Worm (Caenorhabditis elegans) whole organism, late embryonic: Measurements from ENCODE around the gene gnrr-4.

ENCODE experiments used
- C38D4.7 ChIP-seq: fragments of 200-800 bp; sonication (Bioruptor generic); optimal IDR thresholded peaks from 2 replicates; lab custom pipeline; 2018; ENCODE audit warnings: mild to moderate bottlenecking, missing genetic modification characterization, moderate library complexity, missing compliant biosample characterization
- K09A11.1 ChIP-seq: sonication (generic microtip); optimal IDR thresholded peaks from 2 replicates; lab custom pipeline; 2017; ENCODE audit warnings: antibody characterized with exemption, mild to moderate bottlenecking, missing genetic modification characterization, missing compliant biosample characterization; ENCODE audit not compliant: insufficient read depth
- Y22D7AL.16 ChIP-seq: sonication (generic microtip); optimal IDR thresholded peaks from 2 replicates; lab custom pipeline; 2016; ENCODE audit warnings: missing genetic modification characterization, missing compliant biosample characterization
- ahr-1 ChIP-seq: sonication (generic microtip); optimal IDR thresholded peaks from 2 replicates; lab custom pipeline; 2016; ENCODE audit warnings: missing genetic modification characterization, missing compliant biosample characterization
- ama-1 ChIP-seq: fragments of 150-350 bp; optimal IDR thresholded peaks from 2 replicates; lab custom pipeline; 2014
- ceh-14 ChIP-seq: sonication (generic microtip); optimal IDR thresholded peaks from 2 replicates; lab custom pipeline; 2016; ENCODE audit warnings: missing genotype, missing genetic modification characterization, missing compliant biosample characterization
- ceh-19 ChIP-seq: fragments of 200-800 bp; sonication (Bioruptor generic); optimal IDR thresholded peaks from 2 replicates; lab custom pipeline; 2018; ENCODE audit warnings: mild to moderate bottlenecking, missing genetic modification characterization, missing compliant biosample characterization
- ceh-2 ChIP-seq: sonication (generic microtip); optimal IDR thresholded peaks from 2 replicates; lab custom pipeline; 2016; ENCODE audit warnings: missing genotype, missing genetic modification characterization, missing compliant biosample characterization
- ceh-22 ChIP-seq: sonication (generic microtip); optimal IDR thresholded peaks from 2 replicates; lab custom pipeline; 2017; ENCODE audit warnings: missing biosample characterization, missing genetic modification characterization
- ceh-30 ChIP-seq: fragments of 150-350 bp; optimal IDR thresholded peaks from 2 replicates; lab custom pipeline; 2014; ENCODE audit warnings: missing biosample characterization, missing genetic modification characterization
- ceh-34 ChIP-seq: sonication (generic microtip); optimal IDR thresholded peaks from 2 replicates; lab custom pipeline; 2016; ENCODE audit warnings: mild to moderate bottlenecking, missing genetic modification characterization, missing compliant biosample characterization
- ceh-48 ChIP-seq: sonication (generic microtip); optimal IDR thresholded peaks from 2 replicates; lab custom pipeline; 2016; ENCODE audit warnings: missing genetic modification characterization, inconsistent platforms, missing compliant biosample characterization
- ceh-6 ChIP-seq: fragments of 200-800 bp; sonication (Bioruptor generic); optimal IDR thresholded peaks from 2 replicates; lab custom pipeline; 2018; ENCODE audit warnings: mild to moderate bottlenecking, missing genetic modification characterization, missing compliant biosample characterization
- che-1 ChIP-seq: sonication (generic microtip); optimal IDR thresholded peaks from 2 replicates; lab custom pipeline; 2016; ENCODE audit warnings: mild to moderate bottlenecking, missing genetic modification characterization, missing compliant biosample characterization
- elt-4 ChIP-seq: sonication (generic microtip); optimal IDR thresholded peaks from 2 replicates; lab custom pipeline; 2016; ENCODE audit warnings: missing genetic modification characterization, missing compliant biosample characterization
- ets-4 ChIP-seq: sonication (generic microtip); optimal IDR thresholded peaks from 2 replicates; lab custom pipeline; 2016; ENCODE audit warnings: missing genetic modification characterization, missing compliant biosample characterization
- fkh-6 ChIP-seq: sonication (generic microtip); optimal IDR thresholded peaks from 2 replicates; lab custom pipeline; 2016; ENCODE audit warnings: missing genetic modification characterization, missing compliant biosample characterization
- hlh-15 ChIP-seq: sonication (generic microtip); optimal IDR thresholded peaks from 2 replicates; lab custom pipeline; 2016; ENCODE audit warnings: missing genetic modification characterization, missing compliant biosample characterization
- hlh-6 ChIP-seq: sonication (generic microtip); optimal IDR thresholded peaks from 2 replicates; lab custom pipeline; 2016; ENCODE audit warnings: missing genotype, missing genetic modification characterization, missing compliant biosample characterization
- hlh-8 ChIP-seq: sonication (generic microtip); optimal IDR thresholded peaks from 2 replicates; lab custom pipeline; 2016; ENCODE audit warnings: missing genotype, missing genetic modification characterization, missing compliant biosample characterization
- lin-11 ChIP-seq: fragments of 200-800 bp; sonication (Bioruptor generic); optimal IDR thresholded peaks from 2 replicates; lab custom pipeline; 2018; ENCODE audit warnings: mild to moderate bottlenecking, missing genetic modification characterization, missing compliant biosample characterization
- madf-2 ChIP-seq: sonication (generic microtip); optimal IDR thresholded peaks from 2 replicates; lab custom pipeline; 2017; ENCODE audit warnings: missing genetic modification characterization, missing compliant biosample characterization
- mec-3 ChIP-seq: sonication (generic microtip); optimal IDR thresholded peaks from 2 replicates; lab custom pipeline; 2016; ENCODE audit warnings: borderline replicate concordance, missing genetic modification characterization, missing compliant biosample characterization
- nhr-11 ChIP-seq: fragments of 150-350 bp; optimal IDR thresholded peaks from 2 replicates; lab custom pipeline; 2014; ENCODE audit warnings: missing biosample characterization, missing genetic modification characterization
- nhr-232 ChIP-seq: sonication (generic microtip); optimal IDR thresholded peaks from 2 replicates; lab custom pipeline; 2016; ENCODE audit warnings: missing genetic modification characterization, missing compliant biosample characterization
- npax-4 ChIP-seq: sonication (generic microtip); optimal IDR thresholded peaks from 2 replicates; lab custom pipeline; 2016; ENCODE audit warnings: missing genetic modification characterization, missing compliant biosample characterization
- pat-9 ChIP-seq: fragments of 200-800 bp; sonication (Bioruptor generic); optimal IDR thresholded peaks from 2 replicates; lab custom pipeline; 2018; ENCODE audit warnings: mild to moderate bottlenecking, missing genetic modification characterization, moderate library complexity, missing compliant biosample characterization
- pha-4 ChIP-seq: fragments of 150-350 bp; optimal IDR thresholded peaks from 2 replicates; lab custom pipeline; 2018; ENCODE audit warnings: missing biosample characterization, missing genetic modification reagents, missing genetic modification characterization
- pqm-1 ChIP-seq: sonication (generic microtip); optimal IDR thresholded peaks from 2 replicates; lab custom pipeline; 2016; ENCODE audit warnings: missing genetic modification characterization, missing compliant biosample characterization
- ref-2 ChIP-seq: sonication (generic microtip); optimal IDR thresholded peaks from 2 replicates; lab custom pipeline; 2016; ENCODE audit warnings: missing genetic modification characterization, missing compliant biosample characterization
- sdc-2 ChIP-seq: sonication (generic microtip); optimal IDR thresholded peaks from 2 replicates; lab custom pipeline; 2016; ENCODE audit warnings: missing genotype, missing genetic modification characterization, missing compliant biosample characterization
- syd-9 ChIP-seq: sonication (generic microtip); optimal IDR thresholded peaks from 2 replicates; lab custom pipeline; 2016; ENCODE audit warnings: mild to moderate bottlenecking, missing genetic modification characterization, moderate library complexity, missing compliant biosample characterization
- tbx-2 ChIP-seq: sonication (generic microtip); optimal IDR thresholded peaks from 2 replicates; lab custom pipeline; 2016; ENCODE audit warnings: missing genetic modification characterization, missing compliant biosample characterization
- tbx-7 ChIP-seq: sonication (generic microtip); optimal IDR thresholded peaks from 2 replicates; lab custom pipeline; 2016; ENCODE audit warnings: missing genotype, missing genetic modification characterization, missing compliant biosample characterization
- ttx-3 ChIP-seq: sonication (generic microtip); optimal IDR thresholded peaks from 2 replicates; lab custom pipeline; 2016; ENCODE audit warnings: missing genetic modification reagents, missing genetic modification characterization, missing compliant biosample characterization
- unc-3 ChIP-seq, 2 experiments: fragments of 200-800 bp in 1 of 2; sonication (Bioruptor generic) in 1 of 2; sonication (generic microtip) in 1 of 2; conservative IDR thresholded peaks in 1 of 2; optimal IDR thresholded peaks in 1 of 2; 2 replicates each; pipeline versions ENCODE4 v1.3.6 to Lab custom; 2016 to 2022; ENCODE audit warnings: missing compliant biosample characterization in 2 of 2, missing genetic modification characterization in 2 of 2, missing genetic modification reagents in 1 of 2
- unc-42 ChIP-seq: sonication (generic microtip); optimal IDR thresholded peaks from 2 replicates; lab custom pipeline; 2016; ENCODE audit warnings: missing genotype, missing genetic modification characterization, missing compliant biosample characterization
- unc-55 ChIP-seq: sonication (generic microtip); optimal IDR thresholded peaks from 2 replicates; lab custom pipeline; 2017; ENCODE audit warnings: missing biosample characterization, missing genetic modification reagents, missing genetic modification characterization
- zip-5 ChIP-seq: sonication (generic microtip); optimal IDR thresholded peaks from 2 replicates; lab custom pipeline; 2016; ENCODE audit warnings: missing genetic modification characterization, missing compliant biosample characterization
- ztf-16 ChIP-seq: sonication (generic microtip); optimal IDR thresholded peaks from 2 replicates; lab custom pipeline; 2017; ENCODE audit warnings: missing genetic modification characterization, missing compliant biosample characterization

gnrr-4 gene

DNA sequence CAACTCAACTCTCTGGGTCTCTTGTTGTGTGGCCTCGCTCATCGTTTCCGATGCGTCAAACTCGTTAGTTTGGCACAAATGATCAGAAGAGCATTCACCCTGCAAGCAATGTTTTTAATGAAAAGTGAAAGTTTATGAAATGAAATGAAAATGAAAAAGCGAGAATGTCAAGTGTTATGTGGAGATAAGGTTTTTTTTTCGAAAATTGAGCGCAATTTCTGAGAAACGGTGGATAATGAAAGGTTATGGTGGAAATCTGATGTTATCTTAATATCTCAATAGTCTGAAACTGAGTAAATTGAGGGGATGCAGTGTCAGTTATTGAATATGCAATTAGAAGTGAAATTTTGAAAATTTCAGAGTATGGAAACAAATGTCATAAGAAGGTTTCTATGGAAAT is at the start of gene gnrr-4:
Gene gnrr-4, minus strand, starts transcription at position 101 of the 400 bp plus-strand sequence.
- no peak for TF ChIP-seq ttx-3 (tag; lab: Kevin White, UChicago)
- no peak for TF ChIP-seq ceh-30
- TF ChIP-seq zip-5 (tag; lab: Kevin White, UChicago): no peak
- no peak for TF ChIP-seq hlh-8 (tag; lab: Kevin White, UChicago)
- TF ChIP-seq ceh-19 (GFP tag; lab: Kevin White, UChicago): no peak
- TF ChIP-seq ztf-16 (tag; lab: Kevin White, UChicago): no peak
- TF ChIP-seq sdc-2: no peak
- no peak for TF ChIP-seq npax-4 (tag; lab: Kevin White, UChicago)
- TF ChIP-seq che-1: no peak
- TF ChIP-seq fkh-6: no peak
- TF ChIP-seq unc-55: no peak

DNA sequence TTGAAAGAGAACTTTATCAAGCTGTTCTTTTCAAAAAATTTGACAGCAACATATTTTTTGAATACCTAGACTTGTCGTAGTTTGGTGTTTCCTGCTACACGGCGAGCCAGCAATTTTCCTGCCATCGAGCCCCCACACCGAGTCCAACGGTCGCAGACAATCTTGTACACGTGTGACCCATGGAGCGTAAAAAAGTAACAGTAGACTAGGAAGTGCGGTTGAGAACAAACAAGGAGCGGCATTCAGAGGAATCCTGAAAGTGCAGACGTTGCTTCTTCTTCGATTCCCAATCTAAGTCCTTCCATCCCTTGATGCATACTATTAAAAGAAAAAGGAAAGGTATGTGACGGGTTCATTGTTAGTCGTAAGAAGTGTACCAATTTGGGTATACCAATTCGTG is 47.8 kb upstream of the gnrr-4 start, which contains the start of gene twnk-1:
Gene twnk-1, plus strand, starts transcription at position 301 of the 400 bp plus-strand sequence.
- TF ChIP-seq tbx-7: no peak
- no peak for TF ChIP-seq pha-4
- no peak for TF ChIP-seq Y22D7AL.16 (tag; lab: Kevin White, UChicago)
- TF ChIP-seq ztf-16 (tag; lab: Kevin White, UChicago): no peak
- TF ChIP-seq ceh-22 (tag; lab: Kevin White, UChicago): no peak
- no peak for TF ChIP-seq unc-42

DNA sequence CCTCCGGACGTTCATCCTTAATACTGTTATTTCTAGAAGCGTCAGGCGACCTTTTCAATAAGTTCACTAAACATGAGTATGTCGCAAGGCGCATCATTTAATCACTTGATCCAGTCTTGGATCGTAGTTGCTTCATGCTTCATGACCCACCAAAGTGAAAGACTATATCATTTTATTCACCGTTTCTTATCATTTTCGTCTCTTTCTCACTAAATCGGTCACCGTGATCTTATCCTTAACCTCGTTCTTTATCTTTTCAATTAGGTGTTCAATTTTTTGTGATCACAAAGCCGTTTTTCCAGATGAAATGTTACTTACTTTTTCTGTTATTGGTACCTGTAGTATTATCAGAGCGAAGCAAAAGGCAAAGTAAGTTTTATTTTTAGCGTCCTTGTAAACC is 44.8 kb upstream of the gnrr-4 start, which contains the start of gene F46G11.2:
Gene F46G11.2, plus strand, starts transcription at position 301 of the 400 bp plus-strand sequence.
- TF ChIP-seq elt-4 (tag; lab: Kevin White, UChicago) (no peak), ceh-19 (GFP tag; lab: Kevin White, UChicago) (no peak), mec-3 (tag; lab: Kevin White, UChicago) (no peak), ceh-14 (tag; lab: Kevin White, UChicago) (no peak), ets-4 (tag; lab: Kevin White, UChicago) (no peak), zip-5 (tag; lab: Kevin White, UChicago) (no peak), ceh-34 (tag; lab: Kevin White, UChicago) (no peak), npax-4 (tag; lab: Kevin White, UChicago) (no peak), hlh-6 (tag; lab: Kevin White, UChicago) (no peak), nhr-232 (tag; lab: Kevin White, UChicago) (no peak), ceh-48 (tag; lab: Kevin White, UChicago) (no peak), unc-3 (GFP tag; conservative IDR thresholded peaks at IDR 0.05; lab: Robert Waterston, UW) (no peak), unc-3 (tag; optimal IDR thresholded peaks at IDR 0.05; lab: Kevin White, UChicago) (no peak), ama-1 (lab: Kevin White, UChicago) (no peak), fkh-6 (no peak), ceh-6 (GFP tag; lab: Kevin White, UChicago) (no peak), nhr-11 (tag; lab: Kevin White, UChicago) (no peak), pat-9 (tag; lab: Kevin White, UChicago) (no peak), syd-9 (tag; lab: Kevin White, UChicago) (no peak), madf-2 (tag; lab: Kevin White, UChicago) (no peak), unc-42 (no peak)

DNA sequence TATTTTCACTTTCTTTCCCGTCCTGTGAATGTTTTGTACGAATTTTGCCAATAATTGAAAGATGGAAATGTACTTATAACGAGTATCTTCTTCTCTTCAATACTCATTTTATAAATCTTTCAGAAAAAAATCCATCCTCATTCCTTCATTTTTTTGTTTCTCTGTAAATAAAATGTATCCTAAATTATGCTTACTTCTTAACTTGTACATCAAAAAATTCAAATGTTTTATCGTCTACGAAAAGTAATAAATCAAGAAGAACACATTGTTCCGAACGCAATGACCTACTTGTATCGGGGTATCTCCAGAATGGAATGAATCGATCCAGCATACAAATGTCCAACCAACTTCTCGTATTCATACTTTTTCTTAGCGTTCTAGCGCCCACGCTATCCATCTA is 43.1 kb upstream of the gnrr-4 start, which contains the start of gene F46G11.6:
Gene F46G11.6, plus strand, starts transcription at position 301 of the 400 bp plus-strand sequence.
- TF ChIP-seq nhr-232 (tag; lab: Kevin White, UChicago) (no peak), pqm-1 (tag; lab: Kevin White, UChicago) (no peak), syd-9 (tag; lab: Kevin White, UChicago) (no peak), tbx-2 (tag; lab: Kevin White, UChicago) (no peak), ceh-2 (tag; lab: Kevin White, UChicago) (no peak), K09A11.1 (tag; lab: Kevin White, UChicago) (no peak), mec-3 (tag; lab: Kevin White, UChicago) (no peak), ahr-1 (tag; lab: Kevin White, UChicago) (no peak), lin-11 (tag; lab: Kevin White, UChicago) (no peak), ztf-16 (tag; lab: Kevin White, UChicago) (no peak), ceh-30 (no peak), fkh-6 (no peak), hlh-15 (no peak), C38D4.7 (GFP tag; lab: Kevin White, UChicago) (no peak), ceh-14 (tag; lab: Kevin White, UChicago) (no peak), ref-2 (tag; lab: Kevin White, UChicago) (no peak)
